Fruit fly (Drosophila melanogaster) whole organism, embryonic: ENCODE measurements around the gene CG5853.

Source experiments
- Atf3 ChIP-seq: fragments of 200-800 bp; sonication (Bioruptor generic); optimal IDR thresholded peaks from 3 replicates; lab custom pipeline; 2016; ENCODE audit warnings: missing biosample characterization, missing genetic modification characterization
- CG10267 ChIP-seq: fragments of 200-800 bp; sonication (Bioruptor generic); optimal IDR thresholded peaks from 2 replicates; lab custom pipeline; 2018; ENCODE audit warnings: missing biosample characterization, mild to moderate bottlenecking, missing genetic modification characterization, moderate library complexity
- CG10462 ChIP-seq: fragments of 200-800 bp; sonication (Bioruptor generic); optimal IDR thresholded peaks from 2 replicates; lab custom pipeline; 2016; ENCODE audit warnings: missing biosample characterization, missing genetic modification characterization
- CG11560 ChIP-seq: fragments of 200-800 bp; sonication (Bioruptor generic); IDR thresholded peaks from 3 replicates; pipeline ENCODE4 v1.3.6; 2022; ENCODE audit warnings: missing biosample characterization, missing genetic modification characterization
- CG11696 ChIP-seq: fragments of 200-800 bp; sonication (Bioruptor generic); IDR thresholded peaks from 2 replicates; pipeline ENCODE4 v1.3.6; 2022; ENCODE audit warnings: missing biosample characterization, missing genetic modification characterization
- CG14710 ChIP-seq: fragments of 200-800 bp; sonication (Bioruptor generic); optimal IDR thresholded peaks from 3 replicates; lab custom pipeline; 2019; ENCODE audit warnings: missing biosample characterization, mild to moderate bottlenecking, missing genetic modification characterization, moderate library complexity
- CG14860 ChIP-seq: fragments of 200-800 bp; sonication (Bioruptor generic); IDR thresholded peaks from 3 replicates; pipeline ENCODE4 v1.3.6; 2022; ENCODE audit warnings: missing biosample characterization, missing genetic modification characterization; ENCODE audit not compliant: partially characterized antibody
- CG1529 ChIP-seq: fragments of 200-800 bp; sonication (Bioruptor generic); optimal IDR thresholded peaks from 3 replicates; lab custom pipeline; 2018; ENCODE audit warnings: missing biosample characterization, missing genetic modification characterization
- CG17912 ChIP-seq: fragments of 200-800 bp; sonication (Bioruptor generic); optimal IDR thresholded peaks from 2 replicates; lab custom pipeline; 2018; ENCODE audit warnings: missing biosample characterization, mild to moderate bottlenecking, missing genetic modification characterization
- CG30431 ChIP-seq: fragments of 200-800 bp; sonication (Bioruptor generic); optimal IDR thresholded peaks from 2 replicates; lab custom pipeline; 2017; ENCODE audit warnings: missing biosample characterization, missing genetic modification characterization
- CG32767 ChIP-seq: fragments of 200-800 bp; sonication (Bioruptor generic); IDR thresholded peaks from 2 replicates; pipeline ENCODE4 v1.3.6; 2022; ENCODE audit warnings: missing biosample characterization, missing genetic modification characterization
- CG3407 ChIP-seq: fragments of 200-800 bp; sonication (Bioruptor generic); optimal IDR thresholded peaks from 2 replicates; lab custom pipeline; 2018; ENCODE audit warnings: missing biosample characterization, mild to moderate bottlenecking, missing genetic modification characterization
- CG42726 ChIP-seq: fragments of 200-800 bp; sonication (Bioruptor generic); IDR thresholded peaks from 2 replicates; pipeline ENCODE4 v1.3.6; 2022; ENCODE audit warnings: missing biosample characterization, missing genetic modification characterization; ENCODE audit not compliant: partially characterized antibody
- CG4854 ChIP-seq: fragments of 200-800 bp; sonication (Bioruptor generic); optimal IDR thresholded peaks from 2 replicates; lab custom pipeline; 2016; ENCODE audit warnings: missing biosample characterization, missing genetic modification characterization, inconsistent platforms
- CG5180 ChIP-seq: fragments of 200-800 bp; sonication (Bioruptor generic); optimal IDR thresholded peaks from 3 replicates; lab custom pipeline; 2017; ENCODE audit warnings: missing biosample characterization, missing genetic modification characterization, mild to moderate bottlenecking, moderate library complexity, missing genetic modification reagents
- CG7928 ChIP-seq: fragments of 200-800 bp; sonication (Bioruptor generic); optimal IDR thresholded peaks from 2 replicates; lab custom pipeline; 2017; ENCODE audit warnings: missing biosample characterization, mild to moderate bottlenecking, missing genetic modification characterization
- CG7963 ChIP-seq: fragments of 200-800 bp; sonication (Bioruptor generic); IDR thresholded peaks from 3 replicates; pipeline ENCODE4 v1.3.6; 2022; ENCODE audit warnings: missing biosample characterization, missing genetic modification characterization; ENCODE audit not compliant: partially characterized antibody
- CG8478 ChIP-seq: fragments of >200 bp; optimal IDR thresholded peaks from 2 replicates; lab custom pipeline; 2018
- CrebB ChIP-seq: fragments of 200-800 bp; sonication (Bioruptor generic); optimal IDR thresholded peaks from 3 replicates; lab custom pipeline; 2018; ENCODE audit warnings: missing biosample characterization, mild to moderate bottlenecking, missing genetic modification characterization
- D19B ChIP-seq: fragments of 200-800 bp; sonication (Bioruptor generic); optimal IDR thresholded peaks from 2 replicates; lab custom pipeline; 2017; ENCODE audit warnings: missing biosample characterization, mild to moderate bottlenecking, missing genetic modification characterization
- Deaf1 ChIP-seq: fragments of 200-800 bp; optimal IDR thresholded peaks from 3 replicates; lab custom pipeline; 2019; ENCODE audit warnings: missing biosample characterization, mild to moderate bottlenecking, missing genetic modification characterization, moderate library complexity
- Doc2 ChIP-seq: fragments of 200-800 bp; sonication (Bioruptor generic); IDR thresholded peaks from 2 replicates; pipeline ENCODE4 v1.3.6; 2022; ENCODE audit warnings: missing biosample characterization, missing genetic modification characterization
- H15 ChIP-seq: fragments of 200-800 bp; sonication (Bioruptor generic); IDR thresholded peaks from 3 replicates; pipeline ENCODE4 v1.3.6; 2022; ENCODE audit warnings: missing biosample characterization, missing genetic modification characterization
- Hsf ChIP-seq: fragments of 200-800 bp; sonication (Bioruptor generic); optimal IDR thresholded peaks from 3 replicates; lab custom pipeline; 2016; ENCODE audit warnings: missing biosample characterization, missing genetic modification characterization
- MESR4 ChIP-seq: fragments of 200-800 bp; sonication (Bioruptor generic); optimal IDR thresholded peaks from 2 replicates; lab custom pipeline; 2018; ENCODE audit warnings: missing biosample characterization, mild to moderate bottlenecking, missing genetic modification characterization, moderate library complexity
- Max ChIP-seq: fragments of 200-800 bp; sonication (Bioruptor generic); optimal IDR thresholded peaks from 2 replicates; lab custom pipeline; 2016; ENCODE audit warnings: missing biosample characterization, mild to moderate bottlenecking, missing genetic modification characterization
- Meics ChIP-seq: fragments of 200-800 bp; sonication (Bioruptor generic); optimal IDR thresholded peaks from 2 replicates; lab custom pipeline; 2017; ENCODE audit warnings: missing biosample characterization, mild to moderate bottlenecking, missing genetic modification characterization
- NK7.1 ChIP-seq: fragments of 200-800 bp; sonication (Bioruptor generic); optimal IDR thresholded peaks from 3 replicates; lab custom pipeline; 2016; ENCODE audit warnings: missing biosample characterization, missing genetic modification characterization
- Taf1 ChIP-seq: fragments of 200-800 bp; sonication (Bioruptor generic); IDR thresholded peaks from 2 replicates; pipeline ENCODE4 v1.3.6; 2022; ENCODE audit warnings: missing biosample characterization, missing genetic modification characterization
- aop ChIP-seq: fragments of 200-800 bp; sonication (Bioruptor generic); IDR thresholded peaks from 2 replicates; pipeline ENCODE4 v1.3.6; 2022; ENCODE audit warnings: missing biosample characterization, missing genetic modification characterization
- ara ChIP-seq: fragments of 200-800 bp; sonication (Bioruptor generic); IDR thresholded peaks from 2 replicates; pipeline ENCODE4 v1.3.6; 2022; ENCODE audit warnings: missing biosample characterization, missing genetic modification characterization
- bab2 ChIP-seq: fragments of 200-800 bp; sonication (Bioruptor generic); optimal IDR thresholded peaks from 2 replicates; lab custom pipeline; 2016; ENCODE audit warnings: missing biosample characterization, missing genetic modification characterization
- btn ChIP-seq: fragments of 200-800 bp; sonication (Bioruptor generic); optimal IDR thresholded peaks from 2 replicates; lab custom pipeline; 2016; ENCODE audit warnings: missing biosample characterization, missing genetic modification characterization
- crol ChIP-seq: fragments of 200-800 bp; sonication (Bioruptor generic); IDR thresholded peaks from 2 replicates; pipeline ENCODE4 v1.3.6; 2022; ENCODE audit warnings: missing biosample characterization, missing genetic modification characterization
- dan ChIP-seq: fragments of 200-800 bp; sonication (Bioruptor generic); IDR thresholded peaks from 2 replicates; pipeline ENCODE4 v1.3.6; 2022; ENCODE audit warnings: missing biosample characterization, missing genetic modification characterization
- danr ChIP-seq: fragments of 200-800 bp; sonication (Bioruptor generic); IDR thresholded peaks from 2 replicates; pipeline ENCODE4 v1.3.6; 2022; ENCODE audit warnings: missing biosample characterization, missing genetic modification characterization
- fu2 ChIP-seq: fragments of 200-800 bp; sonication (Bioruptor generic); optimal IDR thresholded peaks from 2 replicates; lab custom pipeline; 2016; ENCODE audit warnings: missing biosample characterization, missing genetic modification characterization
- h ChIP-seq: fragments of >200 bp; optimal IDR thresholded peaks from 2 replicates; lab custom pipeline; 2017
- insv ChIP-seq, 2 experiments: fragments of 200-800 bp; sonication (Bioruptor generic); optimal IDR thresholded peaks; 3 replicates each; lab custom pipeline; 2016 to 2018; ENCODE audit warnings: missing biosample characterization in 2 of 2, missing genetic modification characterization in 2 of 2
- jigr1 ChIP-seq: fragments of 200-800 bp; sonication (Bioruptor generic); IDR thresholded peaks from 3 replicates; pipeline ENCODE4 v1.3.6; 2022; ENCODE audit warnings: missing biosample characterization, missing genetic modification characterization
- jing ChIP-seq: fragments of 200-800 bp; sonication (Bioruptor generic); optimal IDR thresholded peaks from 2 replicates; lab custom pipeline; 2018; ENCODE audit warnings: missing biosample characterization, mild to moderate bottlenecking, missing genetic modification characterization
- klu ChIP-seq: fragments of 200-800 bp; sonication (Bioruptor generic); IDR thresholded peaks from 2 replicates; pipeline ENCODE4 v1.3.6; 2022; ENCODE audit warnings: missing biosample characterization, missing genetic modification characterization
- lab ChIP-seq: fragments of 200-800 bp; sonication (Bioruptor generic); optimal IDR thresholded peaks from 3 replicates; lab custom pipeline; 2017; ENCODE audit warnings: missing biosample characterization, missing genetic modification characterization, mild to moderate bottlenecking, moderate library complexity, missing genetic modification reagents
- oc ChIP-seq: fragments of 200-800 bp; sonication (Bioruptor generic); optimal IDR thresholded peaks from 2 replicates; lab custom pipeline; 2018; ENCODE audit warnings: missing biosample characterization, mild to moderate bottlenecking, missing genetic modification characterization, moderate library complexity
- pros ChIP-seq: fragments of 200-800 bp; sonication (Bioruptor generic); optimal IDR thresholded peaks from 3 replicates; lab custom pipeline; 2019; ENCODE audit warnings: missing biosample characterization, mild to moderate bottlenecking, missing genetic modification characterization, moderate library complexity
- row ChIP-seq: fragments of 200-800 bp; sonication (Bioruptor generic); IDR thresholded peaks from 3 replicates; pipeline ENCODE4 v1.3.6; 2022; ENCODE audit warnings: missing biosample characterization, missing genetic modification characterization
- slp2 ChIP-seq: fragments of 200-800 bp; sonication (Bioruptor generic); optimal IDR thresholded peaks from 2 replicates; lab custom pipeline; 2016; ENCODE audit warnings: missing biosample characterization, missing genetic modification characterization
- ssp ChIP-seq: fragments of 200-800 bp; sonication (Bioruptor generic); IDR thresholded peaks from 2 replicates; pipeline ENCODE4 v1.3.6; 2022; ENCODE audit warnings: missing biosample characterization, missing genetic modification characterization
- tx ChIP-seq: fragments of 200-800 bp; sonication (Bioruptor generic); optimal IDR thresholded peaks from 2 replicates; lab custom pipeline; 2016; ENCODE audit warnings: missing biosample characterization, missing genetic modification characterization
- z ChIP-seq: fragments of 200-800 bp; sonication (Bioruptor generic); IDR thresholded peaks from 3 replicates; pipeline ENCODE4 v1.3.6; 2022; ENCODE audit warnings: missing biosample characterization, missing genetic modification characterization
- zen ChIP-seq: fragments of 200-800 bp; sonication (Bioruptor generic); optimal IDR thresholded peaks from 3 replicates; lab custom pipeline; 2018; ENCODE audit warnings: missing biosample characterization, mild to moderate bottlenecking, missing genetic modification characterization, moderate library complexity

CG5853 gene

dm6 chr2L:9956993-9957652 lies 9.7 kb upstream of the CG5853 start, which contains the start of the genes CG4658 and CG5846 (continued):
- peak; percentile 86 for TF ChIP-seq CG3407 (GFP tag; lab: Kevin White, UChicago)
- peak; percentile 68 for TF ChIP-seq Atf3 (GFP tag; lab: Kevin White, UChicago)
- no peak for TF ChIP-seq CG7963 (GFP tag; lab: Robert Waterston, UW)
- peak in 1 of 2 experiments; percentile 39 for TF ChIP-seq insv (GFP tag; optimal IDR thresholded peaks at IDR 0.05; lab: Kevin White, UChicago)
- TF ChIP-seq CG14860 (GFP tag; lab: Robert Waterston, UW) = no peak
- TF ChIP-seq CG14710 = peak; percentile 96
- peak; percentile 73 for TF ChIP-seq CG30431 (GFP tag; lab: Kevin White, UChicago)
- TF ChIP-seq CG7928 (GFP tag; lab: Kevin White, UChicago) = peak; percentile 49
- TF ChIP-seq ssp (GFP tag; lab: Robert Waterston, UW) = peak; percentile 88
- TF ChIP-seq row (GFP tag; lab: Robert Waterston, UW) = peak; percentile 99
- TF ChIP-seq CG17912 = peak; percentile 9
- peak; percentile 75 for TF ChIP-seq CG4854 (GFP tag; lab: Kevin White, UChicago)
- peak; percentile 73 for TF ChIP-seq slp2
- TF ChIP-seq CG32767 (GFP tag; lab: Robert Waterston, UW) = peak; percentile 96
- TF ChIP-seq oc = peak; percentile 94
- TF ChIP-seq Taf1 = peak; percentile 85
- TF ChIP-seq danr (GFP tag; lab: Robert Waterston, UW) = peak; percentile 90
- TF ChIP-seq dan (GFP tag; lab: Robert Waterston, UW) = peak; percentile 50; the same call in 1 of the 2 replicates
- TF ChIP-seq ara = peak; percentile 95
- TF ChIP-seq z (GFP tag; lab: Robert Waterston, UW) = peak; percentile 56; the same call in 1 of the 3 replicates
- TF ChIP-seq CG8478 (lab: Kevin White, UChicago) = no peak
- TF ChIP-seq CG11560 (tag; lab: Robert Waterston, UW) = peak; percentile 78
- TF ChIP-seq CG10462 (GFP tag; lab: Kevin White, UChicago) = peak; percentile 93
- peak; percentile 94 for TF ChIP-seq lab (GFP tag; lab: Kevin White, UChicago)
- peak; percentile 93 for TF ChIP-seq CG10267 (tag; lab: Kevin White, UChicago)
- no peak for TF ChIP-seq CG42726
- TF ChIP-seq jing (GFP tag; lab: Kevin White, UChicago) = no peak
- TF ChIP-seq NK7.1 (GFP tag; lab: Kevin White, UChicago) = peak; percentile 39
- peak; percentile 39; the same call in 1 of the 2 replicates for TF ChIP-seq crol
- TF ChIP-seq Max (GFP tag; lab: Kevin White, UChicago) = peak; percentile 90
- peak; percentile 96 for TF ChIP-seq zen
- peak; percentile 45 for TF ChIP-seq tx (GFP tag; lab: Kevin White, UChicago)
- no peak for TF ChIP-seq btn
- no peak for TF ChIP-seq h
- TF ChIP-seq Doc2 (GFP tag; lab: Robert Waterston, UW) = peak; percentile 48; the same call in 1 of the 2 replicates
- TF ChIP-seq jigr1 = peak; percentile 87
- no peak for TF ChIP-seq pros (GFP tag; lab: Kevin White, UChicago)
- peak; percentile 94 for TF ChIP-seq H15 (GFP tag; lab: Robert Waterston, UW)
- peak; percentile 79 for TF ChIP-seq CG1529
- TF ChIP-seq Meics = peak; percentile 92
- peak; percentile 55; the same call in 1 of the 2 replicates for TF ChIP-seq aop (GFP tag; lab: Robert Waterston, UW)
- TF ChIP-seq D19B = peak; percentile 100
- TF ChIP-seq CG11696 = peak; percentile 86
- TF ChIP-seq MESR4 = peak; percentile 60
- TF ChIP-seq Deaf1 (tag; lab: Kevin White, UChicago) = peak; percentile 79
- no peak for TF ChIP-seq CG5180
- peak; percentile 79 for TF ChIP-seq fu2 (GFP tag; lab: Kevin White, UChicago)
- peak; percentile 76 for TF ChIP-seq CrebB (tag; lab: Kevin White, UChicago)
- peak; percentile 87 for TF ChIP-seq klu (GFP tag; lab: Robert Waterston, UW)
- TF ChIP-seq Hsf (GFP tag; lab: Kevin White, UChicago) = peak; percentile 94
- peak; percentile 90 for TF ChIP-seq bab2
